Fruit fly (Drosophila melanogaster) whole organism, embryonic: ENCODE measurements around the gene Ac13E.

ENCODE experiments used
- Adf1 ChIP-seq: fragments of 200-800 bp; sonication (Bioruptor generic); IDR thresholded peaks from 2 replicates; pipeline ENCODE4 v1.3.6; 2022; ENCODE audit warnings: missing biosample characterization, missing genetic modification characterization
- Antp ChIP-seq: fragments of 200-800 bp; sonication (Bioruptor generic); optimal IDR thresholded peaks from 3 replicates; lab custom pipeline; 2016; ENCODE audit warnings: missing biosample characterization, missing genetic modification characterization
- CG10274 ChIP-seq: fragments of 200-800 bp; sonication (Bioruptor generic); optimal IDR thresholded peaks from 3 replicates; lab custom pipeline; 2017; ENCODE audit warnings: missing biosample characterization, mild to moderate bottlenecking, missing genetic modification characterization
- CG10979 ChIP-seq: fragments of 200-800 bp; sonication (Bioruptor generic); optimal IDR thresholded peaks from 2 replicates; lab custom pipeline; 2018; ENCODE audit warnings: missing biosample characterization, mild to moderate bottlenecking, missing genetic modification characterization, moderate library complexity
- CG11695 ChIP-seq: fragments of 200-800 bp; sonication (Bioruptor generic); IDR thresholded peaks from 3 replicates; pipeline ENCODE4 v1.3.6; 2022; ENCODE audit warnings: missing biosample characterization, missing genetic modification characterization
- CG12299 ChIP-seq: fragments of 200-800 bp; sonication (Bioruptor generic); optimal IDR thresholded peaks from 2 replicates; lab custom pipeline; 2018; ENCODE audit warnings: missing biosample characterization, mild to moderate bottlenecking, missing genetic modification characterization
- CG12391 ChIP-seq: fragments of 200-800 bp; sonication (Bioruptor generic); optimal IDR thresholded peaks from 3 replicates; lab custom pipeline; 2018; ENCODE audit warnings: missing biosample characterization, mild to moderate bottlenecking, missing genetic modification characterization, moderate library complexity
- CG14667 ChIP-seq: fragments of 200-800 bp; sonication (Bioruptor generic); IDR thresholded peaks from 2 replicates; pipeline ENCODE4 v1.3.6; 2022; ENCODE audit warnings: missing biosample characterization, missing genetic modification characterization
- CG18262 ChIP-seq: fragments of 200-800 bp; optimal IDR thresholded peaks from 3 replicates; lab custom pipeline; 2019; ENCODE audit warnings: missing biosample characterization, mild to moderate bottlenecking, missing genetic modification characterization, moderate library complexity
- CG30020 ChIP-seq: fragments of 200-800 bp; optimal IDR thresholded peaks from 2 replicates; lab custom pipeline; 2019; ENCODE audit warnings: missing biosample characterization, mild to moderate bottlenecking, missing genetic modification characterization, moderate library complexity
- CG31441 ChIP-seq: fragments of 200-800 bp; sonication (Bioruptor generic); IDR thresholded peaks from 2 replicates; pipeline ENCODE4 v1.3.6; 2022; ENCODE audit warnings: missing biosample characterization, missing genetic modification characterization
- CG43689 ChIP-seq: fragments of 200-800 bp; sonication (Bioruptor generic); IDR thresholded peaks from 2 replicates; pipeline ENCODE4 v1.3.6; 2022; ENCODE audit warnings: missing biosample characterization, missing genetic modification characterization
- CG8924 ChIP-seq: fragments of 200-800 bp; optimal IDR thresholded peaks from 3 replicates; lab custom pipeline; 2019; ENCODE audit warnings: missing biosample characterization, mild to moderate bottlenecking, missing genetic modification characterization, moderate library complexity
- Dad ChIP-seq: fragments of 200-800 bp; sonication (Bioruptor generic); optimal IDR thresholded peaks from 3 replicates; lab custom pipeline; 2016; ENCODE audit warnings: missing biosample characterization, missing genetic modification characterization
- Drgx ChIP-seq: fragments of 200-800 bp; sonication (Bioruptor generic); IDR thresholded peaks from 2 replicates; pipeline ENCODE4 v1.3.6; 2022; ENCODE audit warnings: missing biosample characterization, missing genetic modification characterization
- Fer2 ChIP-seq: fragments of 200-800 bp; sonication (Bioruptor generic); optimal IDR thresholded peaks from 2 replicates; lab custom pipeline; 2018; ENCODE audit warnings: missing biosample characterization, mild to moderate bottlenecking, missing genetic modification characterization, moderate library complexity
- H2.0 ChIP-seq: fragments of 200-800 bp; sonication (Bioruptor generic); IDR thresholded peaks from 2 replicates; pipeline ENCODE4 v1.3.6; 2022; ENCODE audit warnings: missing biosample characterization, missing genetic modification characterization
- HLH4C ChIP-seq: fragments of 200-800 bp; sonication (Bioruptor generic); IDR thresholded peaks from 3 replicates; pipeline ENCODE4 v1.3.6; 2022; ENCODE audit warnings: missing biosample characterization, missing genetic modification characterization; ENCODE audit not compliant: partially characterized antibody
- Hey ChIP-seq: fragments of 200-800 bp; sonication (Bioruptor generic); optimal IDR thresholded peaks from 3 replicates; lab custom pipeline; 2018; ENCODE audit warnings: missing biosample characterization, mild to moderate bottlenecking, missing genetic modification characterization
- Jarid2 ChIP-seq: fragments of 200-800 bp; sonication (Bioruptor generic); optimal IDR thresholded peaks from 3 replicates; lab custom pipeline; 2017; ENCODE audit warnings: mild to moderate bottlenecking, missing biosample characterization, missing genetic modification reagents, missing genetic modification characterization
- Lhr ChIP-seq: fragments of 200-800 bp; sonication (Bioruptor generic); optimal IDR thresholded peaks from 3 replicates; lab custom pipeline; 2017; ENCODE audit warnings: mild to moderate bottlenecking, missing biosample characterization, missing genetic modification reagents, missing genetic modification characterization
- NfI ChIP-seq: fragments of 200-800 bp; sonication (Bioruptor generic); optimal IDR thresholded peaks from 3 replicates; lab custom pipeline; 2018; ENCODE audit warnings: missing biosample characterization, mild to moderate bottlenecking, missing genetic modification characterization, moderate library complexity
- YL-1 ChIP-seq: fragments of 200-800 bp; sonication (Bioruptor generic); optimal IDR thresholded peaks from 3 replicates; lab custom pipeline; 2017; ENCODE audit warnings: missing biosample characterization, mild to moderate bottlenecking, missing genetic modification characterization
- ac ChIP-seq: fragments of 200-800 bp; sonication (Bioruptor generic); optimal IDR thresholded peaks from 3 replicates; lab custom pipeline; 2017; ENCODE audit warnings: missing biosample characterization, mild to moderate bottlenecking, missing genetic modification characterization
- bbx ChIP-seq: fragments of 200-800 bp; sonication (Bioruptor generic); IDR thresholded peaks from 2 replicates; pipeline ENCODE4 v1.3.6; 2022; ENCODE audit warnings: missing biosample characterization, missing genetic modification characterization; ENCODE audit not compliant: partially characterized antibody
- bowl ChIP-seq: fragments of 200-800 bp; sonication (Bioruptor generic); IDR thresholded peaks from 2 replicates; pipeline ENCODE4 v1.3.6; 2022; ENCODE audit warnings: missing biosample characterization, missing genetic modification characterization
- crc ChIP-seq: fragments of 200-800 bp; sonication (Bioruptor generic); optimal IDR thresholded peaks from 2 replicates; lab custom pipeline; 2016; ENCODE audit warnings: missing biosample characterization, missing genetic modification characterization
- dysf ChIP-seq: fragments of 200-800 bp; sonication (Bioruptor generic); IDR thresholded peaks from 3 replicates; pipeline ENCODE4 v1.3.6; 2022; ENCODE audit warnings: missing biosample characterization, missing genetic modification characterization
- fru ChIP-seq: fragments of >200 bp; optimal IDR thresholded peaks from 2 replicates; lab custom pipeline; 2017
- ftz-f1 ChIP-seq: fragments of 200-800 bp; sonication (Bioruptor generic); optimal IDR thresholded peaks from 2 replicates; lab custom pipeline; 2016; ENCODE audit warnings: missing biosample characterization, missing genetic modification characterization
- grau ChIP-seq: fragments of 200-800 bp; optimal IDR thresholded peaks from 3 replicates; lab custom pipeline; 2019; ENCODE audit warnings: missing biosample characterization, mild to moderate bottlenecking, missing genetic modification characterization, moderate library complexity
- lola ChIP-seq, 3 experiments: fragments of >200 bp in 2 of 3; fragments of 200-800 bp in 1 of 3; sonication (Bioruptor generic) in 1 of 3; optimal IDR thresholded peaks; 2 replicates each; lab custom pipeline; 2017 to 2019; ENCODE audit warnings: missing biosample characterization in 3 of 3, missing genetic modification characterization in 3 of 3, mild to moderate bottlenecking in 1 of 3, moderate library complexity in 1 of 3
- nerfin-2 ChIP-seq: fragments of 200-800 bp; sonication (Bioruptor generic); IDR thresholded peaks from 2 replicates; pipeline ENCODE4 v1.3.6; 2022; ENCODE audit warnings: missing biosample characterization, missing genetic modification characterization; ENCODE audit not compliant: partially characterized antibody
- otp ChIP-seq: fragments of 200-800 bp; sonication (Bioruptor generic); IDR thresholded peaks from 3 replicates; pipeline ENCODE4, ENCODE4 v1.3.6; 2022; ENCODE audit warnings: missing biosample characterization, missing genetic modification characterization
- pzg ChIP-seq: fragments of 200-800 bp; sonication (Bioruptor generic); optimal IDR thresholded peaks from 3 replicates; lab custom pipeline; 2018; ENCODE audit warnings: missing biosample characterization, mild to moderate bottlenecking, missing genetic modification characterization, moderate library complexity
- ranshi ChIP-seq: fragments of 200-800 bp; sonication (Bioruptor generic); IDR thresholded peaks from 2 replicates; pipeline ENCODE4 v1.3.6; 2022; ENCODE audit warnings: missing biosample characterization, missing genetic modification characterization
- ro ChIP-seq: fragments of 200-800 bp; sonication (Bioruptor generic); IDR thresholded peaks from 2 replicates; pipeline ENCODE4 v1.3.6; 2022; ENCODE audit warnings: missing biosample characterization, missing genetic modification characterization
- row ChIP-seq: fragments of 200-800 bp; sonication (Bioruptor generic); IDR thresholded peaks from 3 replicates; pipeline ENCODE4 v1.3.6; 2022; ENCODE audit warnings: missing biosample characterization, missing genetic modification characterization
- run ChIP-seq: fragments of 200-800 bp; sonication (Bioruptor generic); optimal IDR thresholded peaks from 3 replicates; lab custom pipeline; 2018; ENCODE audit warnings: missing biosample characterization, mild to moderate bottlenecking, missing genetic modification characterization
- scrt ChIP-seq: fragments of 200-800 bp; sonication (Bioruptor generic); optimal IDR thresholded peaks from 2 replicates; lab custom pipeline; 2018; ENCODE audit warnings: missing biosample characterization, mild to moderate bottlenecking, missing genetic modification characterization, moderate library complexity
- sima ChIP-seq: fragments of 200-800 bp; sonication (Bioruptor generic); optimal IDR thresholded peaks from 2 replicates; lab custom pipeline; 2016; ENCODE audit warnings: missing biosample characterization, missing genetic modification characterization
- sqz ChIP-seq: fragments of 200-800 bp; sonication (Bioruptor generic); optimal IDR thresholded peaks from 3 replicates; lab custom pipeline; 2018; ENCODE audit warnings: missing biosample characterization, mild to moderate bottlenecking, missing genetic modification characterization
- sr ChIP-seq: fragments of 200-800 bp; sonication (Bioruptor generic); IDR thresholded peaks from 3 replicates; pipeline ENCODE4 v1.3.6; 2022; ENCODE audit warnings: missing biosample characterization, missing genetic modification characterization
- tin ChIP-seq: fragments of 200-800 bp; sonication (Bioruptor generic); optimal IDR thresholded peaks from 3 replicates; lab custom pipeline; 2016; ENCODE audit warnings: missing biosample characterization, missing genetic modification characterization
- tll ChIP-seq, 2 experiments: fragments of 200-800 bp in 1 of 2; fragments of >200 bp in 1 of 2; sonication (Bioruptor generic) in 1 of 2; optimal IDR thresholded peaks; 2 replicates each; lab custom pipeline; 2017 to 2019; ENCODE audit warnings: missing biosample characterization in 2 of 2, missing genetic modification characterization in 2 of 2, mild to moderate bottlenecking in 1 of 2, moderate library complexity in 1 of 2
- tna ChIP-seq: fragments of 200-800 bp; sonication (Bioruptor generic); IDR thresholded peaks from 2 replicates; pipeline ENCODE4 v1.3.6; 2022; ENCODE audit warnings: missing biosample characterization, missing genetic modification characterization; ENCODE audit not compliant: partially characterized antibody
- tx ChIP-seq: fragments of 200-800 bp; sonication (Bioruptor generic); optimal IDR thresholded peaks from 2 replicates; lab custom pipeline; 2016; ENCODE audit warnings: missing biosample characterization, missing genetic modification characterization
- usp ChIP-seq: fragments of >200 bp; optimal IDR thresholded peaks from 2 replicates; lab custom pipeline; 2017; ENCODE audit warnings: missing biosample characterization, missing genetic modification characterization
- vnd ChIP-seq: fragments of 200-800 bp; sonication (Bioruptor generic); IDR thresholded peaks from 3 replicates; pipeline ENCODE4 v1.3.6; 2022; ENCODE audit warnings: missing biosample characterization, missing genetic modification characterization; ENCODE audit not compliant: partially characterized antibody
- zen ChIP-seq: fragments of 200-800 bp; sonication (Bioruptor generic); optimal IDR thresholded peaks from 3 replicates; lab custom pipeline; 2018; ENCODE audit warnings: missing biosample characterization, mild to moderate bottlenecking, missing genetic modification characterization, moderate library complexity

Ac13E gene

dm6 chrX:15591721-15592491, 37.8 kb upstream of the Ac13E start (continued):
- peak; percentile 70 for TF ChIP-seq row (GFP tag; lab: Robert Waterston, UW)
- TF ChIP-seq zen (tag; lab: Kevin White, UChicago), result no peak
- peak; percentile 51 for TF ChIP-seq CG12391 (tag; lab: Kevin White, UChicago)
- no peak for TF ChIP-seq otp
- no peak for TF ChIP-seq tll (GFP tag; optimal IDR thresholded peaks at IDR 0.05; lab: Kevin White, UChicago)
- TF ChIP-seq ranshi (GFP tag; lab: Robert Waterston, UW), result no peak
- TF ChIP-seq CG31441 (GFP tag; lab: Robert Waterston, UW), result peak; percentile 53
- TF ChIP-seq Adf1, result 0 out of 2 replicates have a peak, but pooled peaks have one; percentile 15
- no peak for TF ChIP-seq YL-1
- peak; percentile 48 for TF ChIP-seq grau
- no peak for TF ChIP-seq scrt
- no peak for TF ChIP-seq CG14667 (GFP tag; lab: Robert Waterston, UW)
- no peak for TF ChIP-seq ro (GFP tag; lab: Robert Waterston, UW)
- no peak for TF ChIP-seq ac (GFP tag; lab: Kevin White, UChicago)
- TF ChIP-seq Lhr (GFP tag; lab: Kevin White, UChicago), result no peak
- TF ChIP-seq CG10274 (GFP tag; lab: Kevin White, UChicago), result no peak
- no peak for TF ChIP-seq bowl (GFP tag; lab: Robert Waterston, UW)
- TF ChIP-seq bbx (GFP tag; lab: Robert Waterston, UW), result no peak
- no peak for TF ChIP-seq sima
- peak; percentile 35; the same call in 1 of the 2 replicates for TF ChIP-seq Drgx (GFP tag; lab: Robert Waterston, UW)
- TF ChIP-seq CG18262 (tag; lab: Kevin White, UChicago), result peak; percentile 16
- TF ChIP-seq Dad, result no peak
- no peak for TF ChIP-seq vnd
- peak; percentile 44 for TF ChIP-seq CG10979 (tag; lab: Kevin White, UChicago)
- TF ChIP-seq CG30020 (tag; lab: Kevin White, UChicago), result no peak
- TF ChIP-seq CG11695 (GFP tag; lab: Robert Waterston, UW), result no peak
- TF ChIP-seq tin (GFP tag; lab: Kevin White, UChicago), result no peak
- TF ChIP-seq CG8924 (tag; lab: Kevin White, UChicago), result no peak
- TF ChIP-seq CG12299, result no peak
- TF ChIP-seq H2.0, result no peak
- TF ChIP-seq tx (GFP tag; lab: Kevin White, UChicago), result peak; percentile 7
- no peak; the same call in 1 of the 2 replicates for TF ChIP-seq CG43689 (GFP tag; lab: Robert Waterston, UW)
- TF ChIP-seq Fer2, result no peak
- TF ChIP-seq lola (GFP tag; optimal IDR thresholded peaks at IDR 0.05; lab: Kevin White, UChicago), result peak in 1 of 3 experiments; percentile 7
- no peak for TF ChIP-seq sqz
- TF ChIP-seq fru (lab: Kevin White, UChicago), result no peak
- peak; percentile 16 for TF ChIP-seq NfI (GFP tag; lab: Kevin White, UChicago)
- no peak for TF ChIP-seq HLH4C (GFP tag; lab: Robert Waterston, UW)
- no peak for TF ChIP-seq ftz-f1 (GFP tag; lab: Kevin White, UChicago)
- TF ChIP-seq sr (GFP tag; lab: Robert Waterston, UW), result no peak
- no peak for TF ChIP-seq tna (GFP tag; lab: Robert Waterston, UW)
- TF ChIP-seq Hey (tag; lab: Kevin White, UChicago), result no peak
- no peak for TF ChIP-seq pzg (GFP tag; lab: Kevin White, UChicago)
- TF ChIP-seq run (tag; lab: Kevin White, UChicago), result no peak
- TF ChIP-seq Jarid2, result no peak
- no peak for TF ChIP-seq nerfin-2 (GFP tag; lab: Robert Waterston, UW)
- no peak for TF ChIP-seq usp (GFP tag; lab: Kevin White, UChicago)
- peak; percentile 68 for TF ChIP-seq dysf (GFP tag; lab: Robert Waterston, UW)
- no peak for TF ChIP-seq crc
- TF ChIP-seq Antp (GFP tag; lab: Kevin White, UChicago), result no peak
